Fruit fly (Drosophila melanogaster) S2 (cell line): ENCODE data around the gene CG7903.

Experiments used
- CG8478 ChIP-seq: fragments of >200 bp; optimal IDR thresholded peaks from 2 replicates; lab custom pipeline; 2018
- CTCF ChIP-seq, 2 experiments: fragments of >200 bp; optimal IDR thresholded peaks; 2 replicates each; lab custom pipeline; 2018

DNA sequence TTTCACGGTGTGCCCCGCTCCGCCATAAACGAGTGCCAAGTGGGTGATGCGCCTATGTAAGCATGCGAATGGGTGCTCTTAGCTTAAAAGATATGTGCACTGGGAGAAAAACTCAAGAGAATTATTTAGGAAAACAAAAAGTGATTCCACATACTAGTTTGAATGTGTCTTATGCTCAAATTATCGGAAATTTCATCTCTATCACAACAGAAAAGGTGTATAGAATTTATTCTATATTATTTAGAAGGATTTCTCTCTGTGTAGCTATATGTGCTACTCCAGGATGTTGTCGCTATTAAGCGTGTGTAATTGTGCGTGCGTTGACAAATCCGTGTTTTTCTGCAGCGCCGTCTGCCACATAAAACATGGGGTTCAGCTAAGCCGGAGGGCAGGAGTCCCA is 35.7 kb downstream of the CG7903 start:
- TF ChIP-seq CG8478 (lab: Kevin White, UChicago), result no peak
- TF ChIP-seq CTCF (optimal IDR thresholded peaks at IDR 0.05; lab: Kevin White, UChicago), result no peak
